Fruit fly (Drosophila melanogaster) whole organism, wandering third instar larva: ENCODE data around the gene pcm.

Experiments
- Abd-B ChIP-seq: fragments of >200 bp; optimal IDR thresholded peaks from 2 replicates; lab custom pipeline; 2017; ENCODE audit warnings: missing biosample characterization, missing genetic modification characterization
- CG9705 ChIP-seq: fragments of 200-800 bp; sonication (Bioruptor generic); optimal IDR thresholded peaks from 2 replicates; lab custom pipeline; 2018; ENCODE audit warnings: missing biosample characterization, mild to moderate bottlenecking, missing genetic modification characterization
- GATAd ChIP-seq: sonication (Bioruptor generic); optimal IDR thresholded peaks from 2 replicates; lab custom pipeline; 2016; ENCODE audit warnings: missing biosample characterization, missing genetic modification characterization
- HLH106 ChIP-seq: fragments of 200-800 bp; optimal IDR thresholded peaks from 3 replicates; lab custom pipeline; 2019; ENCODE audit warnings: missing biosample characterization, mild to moderate bottlenecking, missing genetic modification characterization, moderate library complexity
- Hr83 ChIP-seq: fragments of 200-300 bp; sonication (Bioruptor generic); optimal IDR thresholded peaks from 2 replicates; lab custom pipeline; 2016; ENCODE audit warnings: missing biosample characterization, mild to moderate bottlenecking, missing genetic modification characterization, moderate library complexity; ENCODE audit not compliant: poor library complexity, severe bottlenecking
- Jra ChIP-seq: sonication (Bioruptor generic); optimal IDR thresholded peaks from 2 replicates; lab custom pipeline; 2016; ENCODE audit warnings: missing biosample characterization, missing genetic modification characterization
- Mio ChIP-seq: sonication (Bioruptor generic); optimal IDR thresholded peaks from 2 replicates; lab custom pipeline; 2016; ENCODE audit warnings: missing biosample characterization, missing genetic modification characterization
- Myc ChIP-seq: fragments of >200 bp; optimal IDR thresholded peaks from 2 replicates; lab custom pipeline; 2017
- N ChIP-seq: fragments of >200 bp; optimal IDR thresholded peaks from 2 replicates; lab custom pipeline; 2018; ENCODE audit warnings: missing biosample characterization, missing external identifiers, missing genetic modification characterization
- Rel ChIP-seq, 2 experiments: fragments of 200-800 bp; sonication (Bioruptor generic) in 1 of 2; optimal IDR thresholded peaks; 2 replicates in 1 of 2; 3 replicates in 1 of 2; lab custom pipeline; 2016 to 2019; ENCODE audit warnings: mild to moderate bottlenecking in 2 of 2, missing biosample characterization in 2 of 2, missing genetic modification characterization in 2 of 2, moderate library complexity in 1 of 2
- Sp1 ChIP-seq: fragments of 200-800 bp; sonication (Bioruptor generic); optimal IDR thresholded peaks from 3 replicates; lab custom pipeline; 2019; ENCODE audit warnings: missing biosample characterization, mild to moderate bottlenecking, missing genetic modification characterization, moderate library complexity
- Vsx2 ChIP-seq: fragments of 200-300, 225-300 bp; sonication (Bioruptor generic); optimal IDR thresholded peaks from 2 replicates; lab custom pipeline; 2018; ENCODE audit warnings: missing biosample characterization, missing genetic modification characterization; ENCODE audit not compliant: partially characterized antibody
- br ChIP-seq: fragments of 200-800 bp; sonication (Bioruptor generic); optimal IDR thresholded peaks from 2 replicates; lab custom pipeline; 2016; ENCODE audit warnings: missing biosample characterization, missing genetic modification characterization
- brk ChIP-seq: fragments of 200-800 bp; sonication (Bioruptor generic); optimal IDR thresholded peaks from 2 replicates; lab custom pipeline; 2016; ENCODE audit warnings: missing biosample characterization, mild to moderate bottlenecking, missing genetic modification characterization
- dl ChIP-seq, 2 experiments: fragments of 175-275, 200-275 bp in 1 of 2; fragments of 200-275 bp in 1 of 2; sonication (Bioruptor generic); optimal IDR thresholded peaks; lab custom pipeline; 2018; ENCODE audit warnings: mild to moderate bottlenecking in 2 of 2, missing biosample characterization in 2 of 2, missing genetic modification characterization in 2 of 2, moderate library complexity in 2 of 2; ENCODE audit not compliant: partially characterized antibody in 2 of 2, insufficient read depth in 1 of 2
- dmrt93B ChIP-seq: fragments of 200-800 bp; sonication (Bioruptor generic); optimal IDR thresholded peaks from 2 replicates; lab custom pipeline; 2018; ENCODE audit warnings: missing biosample characterization, mild to moderate bottlenecking, missing genetic modification characterization
- dsf ChIP-seq: sonication (Bioruptor generic); optimal IDR thresholded peaks from 2 replicates; lab custom pipeline; 2016; ENCODE audit warnings: missing biosample characterization, missing genetic modification characterization, borderline replicate concordance
- foxo ChIP-seq, 2 experiments: fragments of 200-800 bp; sonication (Bioruptor generic); optimal IDR thresholded peaks; 2 replicates in 1 of 2; 3 replicates in 1 of 2; lab custom pipeline; 2016 to 2017; ENCODE audit warnings: missing biosample characterization in 2 of 2, missing genetic modification characterization in 2 of 2
- jim ChIP-seq: fragments of 175-275, 200-325 bp; sonication (Bioruptor generic); optimal IDR thresholded peaks from 2 replicates; lab custom pipeline; 2016; ENCODE audit warnings: missing biosample characterization, mild to moderate bottlenecking, missing genetic modification characterization
- lola ChIP-seq: fragments of >200 bp; optimal IDR thresholded peaks from 2 replicates; lab custom pipeline; 2017; ENCODE audit warnings: missing biosample characterization, missing genetic modification characterization
- pan ChIP-seq: fragments of >200 bp; optimal IDR thresholded peaks from 2 replicates; lab custom pipeline; 2017
- psq ChIP-seq: fragments of 200-800 bp; sonication (Bioruptor generic); optimal IDR thresholded peaks from 3 replicates; lab custom pipeline; 2017; ENCODE audit warnings: missing biosample characterization, mild to moderate bottlenecking, missing genetic modification characterization, moderate library complexity
- sv ChIP-seq: fragments of 200-800 bp; sonication (Bioruptor generic); optimal IDR thresholded peaks from 3 replicates; lab custom pipeline; 2016; ENCODE audit warnings: missing biosample characterization, missing genetic modification characterization
- usp ChIP-seq: fragments of >200 bp; optimal IDR thresholded peaks from 2 replicates; lab custom pipeline; 2017; ENCODE audit warnings: missing biosample characterization, missing genetic modification characterization
- woc ChIP-seq: sonication (Bioruptor generic); optimal IDR thresholded peaks from 2 replicates; lab custom pipeline; 2016; ENCODE audit warnings: missing biosample characterization, mild to moderate bottlenecking, missing genetic modification characterization

Gene pcm

DNA sequence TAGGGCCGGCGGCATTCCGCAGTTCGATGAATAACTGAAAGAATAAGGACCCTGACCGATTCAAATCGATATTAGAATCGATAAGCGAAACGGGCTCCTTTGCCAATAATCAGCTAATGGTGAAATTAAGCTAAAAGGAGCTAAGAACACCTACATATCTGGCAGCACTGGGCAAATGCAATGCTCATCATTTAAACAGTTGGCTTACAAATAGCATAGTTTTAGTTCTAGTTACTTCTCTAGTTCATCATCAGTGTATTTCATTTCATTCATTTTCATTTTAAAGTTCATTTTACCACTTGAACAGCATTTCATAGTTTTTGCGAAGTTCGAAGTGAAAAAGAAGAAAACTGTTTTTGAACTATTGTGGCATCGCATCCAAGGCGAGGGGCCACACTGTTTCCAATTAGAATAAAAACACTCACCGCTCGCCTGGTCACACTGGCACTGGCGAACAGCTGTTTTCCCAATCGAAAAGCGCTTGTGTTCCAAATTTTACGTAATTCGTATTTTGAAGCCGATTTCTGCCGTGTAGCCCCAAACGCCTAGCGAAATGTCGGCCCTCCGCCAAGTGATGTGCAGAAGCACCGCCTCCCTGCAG is at the start of gene pcm, which contains the start of gene ND-18:
TSS of gene pcm (minus strand) at position 28 of the 601 bp plus-strand sequence.
TSS of gene ND-18 (plus strand) at position 438 of the 601 bp plus-strand sequence.
- TF ChIP-seq psq (peak; percentile 6), Myc (lab: Kevin White, UChicago) (peak; percentile 23), dmrt93B (GFP tag; lab: Kevin White, UChicago) (no peak)

- TF ChIP-seq sv (GFP tag; lab: Kevin White, UChicago) (no peak), Jra (GFP tag; lab: Kevin White, UChicago) (no peak), pan (no peak), brk (no peak), jim (GFP tag; lab: Kevin White, UChicago) (no peak)
These were observed 43.6 kb upstream of the pcm start for dm6 chrX:19535394-19535793.

dm6 chrX:19531642-19532041 is 39.8 kb upstream of the pcm start, which contains the start of gene CG12231:
Gene CG12231 (minus strand): TSS chrX:19531742.
- no peak for TF ChIP-seq dl (GFP tag; optimal IDR thresholded peaks at IDR 0.05; lab: Kevin White, UChicago; ENCODE audit: insufficient read depth in 1 of 2, partially characterized antibody in 2 of 2)

- TF ChIP-seq GATAd (GFP tag; lab: Kevin White, UChicago) = no peak
- no peak for TF ChIP-seq dsf (GFP tag; lab: Kevin White, UChicago)
- no peak for TF ChIP-seq usp (GFP tag; lab: Kevin White, UChicago)
- no peak for TF ChIP-seq sv (GFP tag; lab: Kevin White, UChicago)
- no peak for TF ChIP-seq jim (GFP tag; lab: Kevin White, UChicago)
- TF ChIP-seq Rel (GFP tag; optimal IDR thresholded peaks at IDR 0.05; lab: Kevin White, UChicago) = no peak
- TF ChIP-seq Rel (tag; optimal IDR thresholded peaks at IDR 0.05; lab: Kevin White, UChicago) = no peak
- peak; percentile 84 for TF ChIP-seq N (GFP tag; lab: Kevin White, UChicago)
- no peak for TF ChIP-seq dmrt93B (GFP tag; lab: Kevin White, UChicago)
These were observed 30.8 kb upstream of the pcm start for dm6 chrX:19522597-19522996.

- TF ChIP-seq Abd-B (no peak), HLH106 (tag; lab: Kevin White, UChicago) (peak; percentile 42), woc (GFP tag; lab: Kevin White, UChicago) (no peak), foxo (GFP tag; optimal IDR thresholded peaks at IDR 0.05; lab: Kevin White, UChicago) (peak in 1 of 2 experiments; percentile 28), Myc (lab: Kevin White, UChicago) (peak; percentile 53), Rel (GFP tag; optimal IDR thresholded peaks at IDR 0.05; lab: Kevin White, UChicago) (no peak), Rel (tag; optimal IDR thresholded peaks at IDR 0.05; lab: Kevin White, UChicago) (peak; percentile 12), Jra (GFP tag; lab: Kevin White, UChicago) (no peak), CG9705 (GFP tag; lab: Kevin White, UChicago) (peak; percentile 33)
These were observed 30.1 kb upstream of the pcm start, which contains the start of the genes Idh3a and CoRest for dm6 chrX:19521753-19522383. Gene Idh3a (minus strand): TSS chrX:19521810. Gene CoRest (plus strand): TSS chrX:19521929.

dm6 chrX:19520888-19521287 is 29.1 kb upstream of the pcm start:
- TF ChIP-seq dmrt93B (GFP tag; lab: Kevin White, UChicago) (no peak), HLH106 (tag; lab: Kevin White, UChicago) (no peak)

- no peak for TF ChIP-seq CG9705 (GFP tag; lab: Kevin White, UChicago)
- TF ChIP-seq Vsx2 (GFP tag; lab: Kevin White, UChicago) = no peak
- no peak for TF ChIP-seq N (GFP tag; lab: Kevin White, UChicago)
- no peak for TF ChIP-seq pan
- TF ChIP-seq lola (GFP tag; lab: Kevin White, UChicago) = no peak
These were observed 28.6 kb upstream of the pcm start for dm6 chrX:19520376-19520775.

DNA sequence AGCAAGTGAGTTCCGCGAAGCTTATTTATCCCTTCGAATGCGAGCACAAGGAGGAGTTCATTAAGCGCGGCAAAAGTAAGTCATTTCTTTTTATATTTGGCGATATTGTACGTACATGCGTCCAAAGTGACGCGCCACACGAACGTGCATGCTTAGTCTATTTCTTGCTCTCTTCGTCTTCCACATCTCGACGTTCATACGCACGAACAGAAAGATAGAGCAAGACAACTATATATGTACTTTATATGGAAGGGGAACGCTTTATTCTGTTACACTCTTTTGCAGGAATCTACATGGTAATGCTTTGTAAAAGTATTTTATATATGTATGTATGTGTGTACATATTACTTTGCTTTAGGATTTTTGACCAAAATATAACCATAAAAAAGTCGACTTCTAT is 18.4 kb upstream of the pcm start:
- TF ChIP-seq jim (GFP tag; lab: Kevin White, UChicago) (no peak), foxo (GFP tag; optimal IDR thresholded peaks at IDR 0.05; lab: Kevin White, UChicago) (no peak), dmrt93B (GFP tag; lab: Kevin White, UChicago) (no peak), Vsx2 (GFP tag; lab: Kevin White, UChicago) (no peak), dsf (GFP tag; lab: Kevin White, UChicago) (no peak), Abd-B (no peak), brk (no peak), N (GFP tag; lab: Kevin White, UChicago) (no peak), CG9705 (GFP tag; lab: Kevin White, UChicago) (no peak), Hr83 (GFP tag; lab: Kevin White, UChicago) (no peak), br (GFP tag; lab: Kevin White, UChicago) (no peak), Jra (GFP tag; lab: Kevin White, UChicago) (no peak), Mio (GFP tag; lab: Kevin White, UChicago) (no peak), usp (GFP tag; lab: Kevin White, UChicago) (no peak), Sp1 (GFP tag; lab: Kevin White, UChicago) (no peak)
